Fruit fly (Drosophila melanogaster): ENCODE data around the gene mbm.

DNA sequence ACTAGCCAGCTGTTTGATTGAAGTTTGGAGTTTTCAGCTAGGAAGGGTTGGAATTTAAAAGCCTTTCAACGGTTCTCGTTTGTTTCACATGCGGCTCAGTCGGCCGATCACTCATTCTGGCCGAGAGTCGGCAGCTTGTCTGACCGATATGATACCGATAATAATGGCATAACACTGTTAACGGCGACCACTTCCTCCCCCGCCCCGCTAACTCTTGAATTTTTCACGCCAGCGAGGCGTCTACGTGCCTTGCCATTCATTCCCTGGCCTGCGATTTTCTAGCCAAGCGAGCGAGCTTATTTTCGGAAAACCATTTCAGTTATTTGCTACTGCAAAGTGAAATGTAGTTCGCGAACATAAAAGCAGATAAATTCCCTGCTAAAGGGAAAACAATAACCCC is 26.5 kb upstream of the mbm start:
- TF ChIP-seq psq (optimal IDR thresholded peaks at IDR 0.05): no peak
- no peak for TF ChIP-seq pan (optimal IDR thresholded peaks at IDR 0.05)
- TF ChIP-seq Dll (optimal IDR thresholded peaks at IDR 0.05): no peak
